Fruit fly (Drosophila melanogaster) whole organism, embryonic: Measurements from ENCODE around the gene beat-Vc.

ENCODE experiments used
- Antp ChIP-seq: fragments of 200-800 bp; sonication (Bioruptor generic); optimal IDR thresholded peaks from 3 replicates; lab custom pipeline; 2016; ENCODE audit warnings: missing biosample characterization, missing genetic modification characterization
- CG10543 ChIP-seq: fragments of 200-800 bp; sonication (Bioruptor generic); optimal IDR thresholded peaks from 3 replicates; lab custom pipeline; 2017; ENCODE audit warnings: missing biosample characterization, mild to moderate bottlenecking, missing genetic modification characterization, moderate library complexity
- CG11247 ChIP-seq: fragments of 200-800 bp; sonication (Bioruptor generic); IDR thresholded peaks from 2 replicates; pipeline ENCODE4 v1.3.6; 2022; ENCODE audit warnings: missing biosample characterization, missing genetic modification characterization
- CG11456 ChIP-seq: fragments of 200-800 bp; sonication (Bioruptor generic); IDR thresholded peaks from 3 replicates; pipeline ENCODE4 v1.3.6; 2022; ENCODE audit warnings: missing biosample characterization, missing genetic modification characterization
- CG11723 ChIP-seq: fragments of 200-800 bp; sonication (Bioruptor generic); optimal IDR thresholded peaks from 2 replicates; lab custom pipeline; 2017; ENCODE audit warnings: missing biosample characterization, mild to moderate bottlenecking, missing genetic modification characterization
- CG1529 ChIP-seq: fragments of 200-800 bp; sonication (Bioruptor generic); optimal IDR thresholded peaks from 3 replicates; lab custom pipeline; 2018; ENCODE audit warnings: missing biosample characterization, missing genetic modification characterization
- CG17385 ChIP-seq: fragments of 200-800 bp; sonication (Bioruptor generic); optimal IDR thresholded peaks from 3 replicates; lab custom pipeline; 2018; ENCODE audit warnings: missing biosample characterization, mild to moderate bottlenecking, missing genetic modification characterization
- CG33213 ChIP-seq: fragments of 200-800 bp; sonication (Bioruptor generic); optimal IDR thresholded peaks from 3 replicates; lab custom pipeline; 2016; ENCODE audit warnings: missing biosample characterization, missing genetic modification characterization
- CG3407 ChIP-seq: fragments of 200-800 bp; sonication (Bioruptor generic); optimal IDR thresholded peaks from 2 replicates; lab custom pipeline; 2018; ENCODE audit warnings: missing biosample characterization, mild to moderate bottlenecking, missing genetic modification characterization
- CG42726 ChIP-seq: fragments of 200-800 bp; sonication (Bioruptor generic); IDR thresholded peaks from 2 replicates; pipeline ENCODE4 v1.3.6; 2022; ENCODE audit warnings: missing biosample characterization, missing genetic modification characterization; ENCODE audit not compliant: partially characterized antibody
- CG4282 ChIP-seq: fragments of 200-800 bp; sonication (Bioruptor generic); optimal IDR thresholded peaks from 2 replicates; lab custom pipeline; 2016; ENCODE audit warnings: missing biosample characterization, missing genetic modification characterization
- CG4617 ChIP-seq: fragments of 200-800 bp; sonication (Bioruptor generic); optimal IDR thresholded peaks from 3 replicates; lab custom pipeline; 2016; ENCODE audit warnings: missing biosample characterization, missing genetic modification characterization, borderline replicate concordance
- CG4820 ChIP-seq: fragments of 200-800 bp; sonication (Bioruptor generic); optimal IDR thresholded peaks from 3 replicates; lab custom pipeline; 2016; ENCODE audit warnings: missing biosample characterization, missing genetic modification characterization
- CG6791 ChIP-seq: fragments of 200-800 bp; sonication (Bioruptor generic); IDR thresholded peaks from 3 replicates; pipeline ENCODE4 v1.3.6; 2022; ENCODE audit warnings: missing biosample characterization, missing genetic modification characterization; ENCODE audit not compliant: partially characterized antibody
- CG7987 ChIP-seq: fragments of 200-800 bp; sonication (Bioruptor generic); optimal IDR thresholded peaks from 2 replicates; lab custom pipeline; 2018; ENCODE audit warnings: missing biosample characterization, mild to moderate bottlenecking, missing genetic modification characterization, moderate library complexity
- CG8290 ChIP-seq, 3 experiments: fragments of 200-800 bp; sonication (Bioruptor generic); optimal IDR thresholded peaks; 2 replicates each; lab custom pipeline; 2016 to 2019; ENCODE audit warnings: missing biosample characterization in 3 of 3, missing genetic modification characterization in 3 of 3, mild to moderate bottlenecking in 2 of 3, moderate library complexity in 1 of 3
- CG8359 ChIP-seq: fragments of 200-800 bp; sonication (Bioruptor generic); optimal IDR thresholded peaks from 2 replicates; lab custom pipeline; 2017; ENCODE audit warnings: missing biosample characterization, mild to moderate bottlenecking, missing genetic modification characterization, borderline replicate concordance
- CG8765 ChIP-seq: fragments of 200-800 bp; sonication (Bioruptor generic); IDR thresholded peaks from 2 replicates; pipeline ENCODE4 v1.3.6; 2022; ENCODE audit warnings: missing biosample characterization, missing genetic modification characterization
- CHES-1-like ChIP-seq: fragments of 200-800 bp; sonication (Bioruptor generic); optimal IDR thresholded peaks from 2 replicates; lab custom pipeline; 2016; ENCODE audit warnings: missing biosample characterization, missing genetic modification characterization
- CTCF ChIP-seq: fragments of 200-800 bp; sonication (Bioruptor generic); optimal IDR thresholded peaks from 2 replicates; lab custom pipeline; 2017; ENCODE audit warnings: missing biosample characterization, mild to moderate bottlenecking, missing genetic modification characterization, moderate library complexity
- CkIIα-i1 ChIP-seq: fragments of 200-800 bp; sonication (Bioruptor generic); IDR thresholded peaks from 2 replicates; pipeline ENCODE4 v1.3.6; 2022; ENCODE audit warnings: missing biosample characterization, missing genetic modification characterization
- Deaf1 ChIP-seq: fragments of 200-800 bp; optimal IDR thresholded peaks from 3 replicates; lab custom pipeline; 2019; ENCODE audit warnings: missing biosample characterization, mild to moderate bottlenecking, missing genetic modification characterization, moderate library complexity
- Dek ChIP-seq: fragments of 200-800 bp; sonication (Bioruptor generic); optimal IDR thresholded peaks from 3 replicates; lab custom pipeline; 2019; ENCODE audit warnings: missing biosample characterization, mild to moderate bottlenecking, missing genetic modification characterization, moderate library complexity
- Drgx ChIP-seq: fragments of 200-800 bp; sonication (Bioruptor generic); IDR thresholded peaks from 2 replicates; pipeline ENCODE4 v1.3.6; 2022; ENCODE audit warnings: missing biosample characterization, missing genetic modification characterization
- HLH54F ChIP-seq: fragments of 200-800 bp; sonication (Bioruptor generic); optimal IDR thresholded peaks from 3 replicates; lab custom pipeline; 2016; ENCODE audit warnings: missing biosample characterization, missing genetic modification characterization
- Hr3 ChIP-seq: fragments of 200-800 bp; sonication (Bioruptor generic); optimal IDR thresholded peaks from 3 replicates; lab custom pipeline; 2016; ENCODE audit warnings: missing biosample characterization, missing genetic modification characterization
- Lim3 ChIP-seq: fragments of 200-800 bp; sonication (Bioruptor generic); IDR thresholded peaks from 2 replicates; pipeline ENCODE4 v1.3.6; 2022; ENCODE audit warnings: missing biosample characterization, missing genetic modification characterization
- Meics ChIP-seq: fragments of 200-800 bp; sonication (Bioruptor generic); optimal IDR thresholded peaks from 2 replicates; lab custom pipeline; 2017; ENCODE audit warnings: missing biosample characterization, mild to moderate bottlenecking, missing genetic modification characterization
- NC2β ChIP-seq: fragments of 200-800 bp; sonication (Bioruptor generic); optimal IDR thresholded peaks from 2 replicates; lab custom pipeline; 2016; ENCODE audit warnings: missing biosample characterization, missing genetic modification characterization
- Nf-YC ChIP-seq: fragments of 200-800 bp; optimal IDR thresholded peaks from 3 replicates; lab custom pipeline; 2019; ENCODE audit warnings: missing biosample characterization, mild to moderate bottlenecking, missing genetic modification characterization, moderate library complexity
- Pdp1 ChIP-seq, 2 experiments: fragments of 200-800 bp; sonication (Bioruptor generic); optimal IDR thresholded peaks; 3 replicates each; lab custom pipeline; 2016; ENCODE audit warnings: missing biosample characterization in 2 of 2, missing genetic modification characterization in 2 of 2, mild to moderate bottlenecking in 1 of 2, moderate library complexity in 1 of 2
- caup ChIP-seq: fragments of 200-800 bp; sonication (Bioruptor generic); optimal IDR thresholded peaks from 3 replicates; lab custom pipeline; 2017; ENCODE audit warnings: missing biosample characterization, mild to moderate bottlenecking, missing genetic modification characterization, moderate library complexity; ENCODE audit not compliant: severe bottlenecking
- da ChIP-seq: fragments of 200-800 bp; sonication (Bioruptor generic); optimal IDR thresholded peaks from 2 replicates; lab custom pipeline; 2016; ENCODE audit warnings: missing biosample characterization, missing genetic modification characterization
- disco-r ChIP-seq: fragments of 200-800 bp; sonication (Bioruptor generic); optimal IDR thresholded peaks from 2 replicates; lab custom pipeline; 2016; ENCODE audit warnings: missing biosample characterization, missing genetic modification characterization
- dmrt99B ChIP-seq: fragments of 200-800 bp; sonication (Bioruptor generic); optimal IDR thresholded peaks from 2 replicates; lab custom pipeline; 2018; ENCODE audit warnings: missing biosample characterization, mild to moderate bottlenecking, missing genetic modification characterization, moderate library complexity
- dpn ChIP-seq, 2 experiments: fragments of 200-800 bp; sonication (Bioruptor generic); optimal IDR thresholded peaks; 3 replicates each; lab custom pipeline; 2016; ENCODE audit warnings: missing biosample characterization in 2 of 2, missing genetic modification characterization in 2 of 2
- gcm2 ChIP-seq: fragments of 200-800 bp; sonication (Bioruptor generic); optimal IDR thresholded peaks from 2 replicates; lab custom pipeline; 2016; ENCODE audit warnings: missing biosample characterization, missing genetic modification characterization
- her ChIP-seq: fragments of 200-800 bp; sonication (Bioruptor generic); optimal IDR thresholded peaks from 2 replicates; lab custom pipeline; 2016; ENCODE audit warnings: missing biosample characterization, missing genetic modification characterization
- jigr1 ChIP-seq: fragments of 200-800 bp; sonication (Bioruptor generic); IDR thresholded peaks from 3 replicates; pipeline ENCODE4 v1.3.6; 2022; ENCODE audit warnings: missing biosample characterization, missing genetic modification characterization
- kay ChIP-seq: fragments of 200-800 bp; sonication (Bioruptor generic); optimal IDR thresholded peaks from 2 replicates; lab custom pipeline; 2016; ENCODE audit warnings: missing biosample characterization, missing genetic modification characterization
- lmd ChIP-seq: fragments of 200-800 bp; sonication (Bioruptor generic); IDR thresholded peaks from 2 replicates; pipeline ENCODE4 v1.3.6; 2022; ENCODE audit warnings: missing biosample characterization, missing genetic modification characterization
- ranshi ChIP-seq: fragments of 200-800 bp; sonication (Bioruptor generic); IDR thresholded peaks from 2 replicates; pipeline ENCODE4 v1.3.6; 2022; ENCODE audit warnings: missing biosample characterization, missing genetic modification characterization
- row ChIP-seq: fragments of 200-800 bp; sonication (Bioruptor generic); IDR thresholded peaks from 3 replicates; pipeline ENCODE4 v1.3.6; 2022; ENCODE audit warnings: missing biosample characterization, missing genetic modification characterization
- sens-2 ChIP-seq: fragments of 200-800 bp; sonication (Bioruptor generic); IDR thresholded peaks from 2 replicates; pipeline ENCODE4 v1.3.6; 2022; ENCODE audit warnings: missing biosample characterization, missing genetic modification characterization
- slou ChIP-seq: fragments of 200-800 bp; sonication (Bioruptor generic); optimal IDR thresholded peaks from 3 replicates; lab custom pipeline; 2016; ENCODE audit warnings: missing biosample characterization, missing genetic modification characterization
- sr ChIP-seq: fragments of 200-800 bp; sonication (Bioruptor generic); IDR thresholded peaks from 3 replicates; pipeline ENCODE4 v1.3.6; 2022; ENCODE audit warnings: missing biosample characterization, missing genetic modification characterization
- sug ChIP-seq: fragments of 200-800 bp; optimal IDR thresholded peaks from 2 replicates; lab custom pipeline; 2019; ENCODE audit warnings: missing biosample characterization, mild to moderate bottlenecking, missing genetic modification characterization, moderate library complexity
- tap ChIP-seq: fragments of 200-800 bp; optimal IDR thresholded peaks from 3 replicates; lab custom pipeline; 2019; ENCODE audit warnings: missing biosample characterization, mild to moderate bottlenecking, missing genetic modification characterization, moderate library complexity
- tin ChIP-seq: fragments of 200-800 bp; sonication (Bioruptor generic); optimal IDR thresholded peaks from 3 replicates; lab custom pipeline; 2016; ENCODE audit warnings: missing biosample characterization, missing genetic modification characterization
- trem ChIP-seq: fragments of 200-800 bp; optimal IDR thresholded peaks from 3 replicates; lab custom pipeline; 2019; ENCODE audit warnings: missing biosample characterization, mild to moderate bottlenecking, missing genetic modification characterization, moderate library complexity
- unc-4 ChIP-seq: fragments of 200-800 bp; sonication (Bioruptor generic); IDR thresholded peaks from 2 replicates; pipeline ENCODE4 v1.3.6; 2022; ENCODE audit warnings: missing biosample characterization, missing genetic modification characterization; ENCODE audit not compliant: partially characterized antibody
- vvl ChIP-seq: fragments of 200-800 bp; sonication (Bioruptor generic); IDR thresholded peaks from 2 replicates; pipeline ENCODE4 v1.3.6; 2022; ENCODE audit warnings: missing biosample characterization, missing genetic modification characterization

beat-Vc gene

dm6 chr3R:12723759-12724158 is 59.3 kb downstream of the beat-Vc start (continued):
- no peak for TF ChIP-seq tin (GFP tag; lab: Kevin White, UChicago)
- peak; percentile 3 for TF ChIP-seq CG17385 (GFP tag; lab: Kevin White, UChicago)
- no peak for TF ChIP-seq NC2β (GFP tag; lab: Kevin White, UChicago)
- TF ChIP-seq slou (GFP tag; lab: Kevin White, UChicago): no peak
- TF ChIP-seq Drgx (GFP tag; lab: Robert Waterston, UW): no peak
- no peak for TF ChIP-seq CG4617 (GFP tag; lab: Kevin White, UChicago)
- TF ChIP-seq Antp: no peak
- peak; percentile 10 for TF ChIP-seq Deaf1
- no peak for TF ChIP-seq gcm2
- TF ChIP-seq CG1529 (GFP tag; lab: Kevin White, UChicago): no peak
- TF ChIP-seq CHES-1-like (GFP tag; lab: Kevin White, UChicago): no peak
- TF ChIP-seq ranshi (GFP tag; lab: Robert Waterston, UW): no peak
- no peak for TF ChIP-seq da (GFP tag; lab: Kevin White, UChicago)
- TF ChIP-seq CG7987 (GFP tag; lab: Kevin White, UChicago): peak; percentile 19
- no peak for TF ChIP-seq sr (GFP tag; lab: Robert Waterston, UW)
- no peak for TF ChIP-seq CG11723 (GFP tag; lab: Kevin White, UChicago)
- TF ChIP-seq CG8765 (GFP tag; lab: Robert Waterston, UW): no peak
- TF ChIP-seq trem (tag; lab: Kevin White, UChicago): no peak
- TF ChIP-seq Meics (GFP tag; lab: Kevin White, UChicago): peak; percentile 36
- peak; percentile 97 for TF ChIP-seq CTCF (GFP tag; lab: Kevin White, UChicago)
- TF ChIP-seq row: no peak
- no peak for TF ChIP-seq kay (GFP tag; lab: Kevin White, UChicago)
- no peak for TF ChIP-seq CG42726 (GFP tag; lab: Robert Waterston, UW)
- no peak for TF ChIP-seq disco-r (GFP tag; lab: Kevin White, UChicago)
- no peak for TF ChIP-seq CG4282 (GFP tag; lab: Kevin White, UChicago)
- TF ChIP-seq CkIIα-i1 (GFP tag; lab: Robert Waterston, UW): no peak
- peak; percentile 68; the same call in 2 of the 3 replicates for TF ChIP-seq CG11456 (GFP tag; lab: Robert Waterston, UW)
- peak; percentile 10 for TF ChIP-seq sug (tag; lab: Kevin White, UChicago)
- no peak for TF ChIP-seq sens-2
- no peak for TF ChIP-seq HLH54F (GFP tag; lab: Kevin White, UChicago)
- no peak for TF ChIP-seq lmd
- TF ChIP-seq dpn (GFP tag; optimal IDR thresholded peaks at IDR 0.05; lab: Kevin White, UChicago): peak in 1 of 2 experiments; percentile 15
- no peak for TF ChIP-seq Lim3 (GFP tag; lab: Robert Waterston, UW)
- TF ChIP-seq her (GFP tag; lab: Kevin White, UChicago): no peak
- no peak for TF ChIP-seq CG6791 (GFP tag; lab: Robert Waterston, UW)
- TF ChIP-seq CG8359 (GFP tag; lab: Kevin White, UChicago): no peak
- no peak for TF ChIP-seq CG10543 (GFP tag; lab: Kevin White, UChicago)
- peak; percentile 29 for TF ChIP-seq Nf-YC
- TF ChIP-seq unc-4: no peak
- TF ChIP-seq CG4820: no peak
- peak in 1 of 2 experiments; percentile 37 for TF ChIP-seq Pdp1 (GFP tag; optimal IDR thresholded peaks at IDR 0.05; lab: Kevin White, UChicago)
- peak; percentile 8 for TF ChIP-seq dmrt99B (tag; lab: Kevin White, UChicago)
- no peak for TF ChIP-seq jigr1 (GFP tag; lab: Robert Waterston, UW)
- no peak for TF ChIP-seq CG8290 (GFP tag; optimal IDR thresholded peaks at IDR 0.05; lab: Kevin White, UChicago)
- TF ChIP-seq CG8290 (tag; optimal IDR thresholded peaks at IDR 0.05; lab: Kevin White, UChicago): peak in 1 of 2 experiments; percentile 21
- no peak for TF ChIP-seq CG3407 (GFP tag; lab: Kevin White, UChicago)
- TF ChIP-seq CG33213: no peak
- peak; percentile 6 for TF ChIP-seq caup (GFP tag; lab: Kevin White, UChicago)
- TF ChIP-seq vvl (GFP tag; lab: Robert Waterston, UW): peak; percentile 44
- TF ChIP-seq Dek (tag; lab: Kevin White, UChicago): no peak
- TF ChIP-seq tap (tag; lab: Kevin White, UChicago): no peak
- 0 out of 2 replicates have a peak, but pooled peaks have one; percentile 27 for TF ChIP-seq CG11247
- TF ChIP-seq Hr3 (GFP tag; lab: Kevin White, UChicago): no peak
